Fruit fly (Drosophila melanogaster): ENCODE measurements around the gene Usp12-46.

Gene Usp12-46

DNA sequence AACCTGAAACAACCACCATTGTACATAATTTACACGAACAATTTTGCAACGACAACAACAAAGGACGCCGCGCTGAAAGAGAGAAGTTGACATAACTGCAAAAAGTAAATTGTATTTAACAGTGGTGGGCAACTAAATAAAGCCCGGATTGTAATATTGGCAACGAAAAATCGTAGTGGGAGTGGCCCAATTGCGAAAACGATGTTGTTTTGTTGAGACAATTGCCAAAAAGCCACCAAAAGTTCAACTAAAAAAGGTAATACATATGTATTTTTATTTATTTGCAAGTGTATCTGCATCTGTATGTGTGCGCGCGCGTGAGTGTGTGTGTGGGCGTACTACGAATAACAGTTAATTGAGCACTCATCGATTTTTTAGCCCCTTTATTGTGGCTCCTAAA, 410 bp downstream of the Usp12-46 start:
- TF ChIP-seq CG32121 (GFP tag; IDR thresholded peaks at IDR 0.05) (peak; percentile 57), CG34367 (tag; optimal IDR thresholded peaks at IDR 0.05) (no peak), CG10348 (GFP tag; IDR thresholded peaks at IDR 0.05) (no peak), Pif1A (GFP tag; optimal IDR thresholded peaks at IDR 0.05) (peak; percentile 5), CG8159 (tag; optimal IDR thresholded peaks at IDR 0.05) (peak; percentile 41), Snoo (tag; optimal IDR thresholded peaks at IDR 0.05) (peak; percentile 6), Pif1B (GFP tag; optimal IDR thresholded peaks at IDR 0.05) (no peak), Ets98B (GFP tag; IDR thresholded peaks at IDR 0.05) (peak; percentile 54), fd96Ca (GFP tag; IDR thresholded peaks at IDR 0.05) (peak; percentile 76), CG4496 (GFP tag; IDR thresholded peaks at IDR 0.05) (no peak), CG8301 (tag; optimal IDR thresholded peaks at IDR 0.05) (peak; percentile 17), gl (tag; optimal IDR thresholded peaks at IDR 0.05) (no peak), EcR (GFP tag; optimal IDR thresholded peaks at IDR 0.05) (no peak), CG15710 (tag; optimal IDR thresholded peaks at IDR 0.05) (no peak), CG12605 (GFP tag; IDR thresholded peaks at IDR 0.05) (no peak), rn (GFP tag; IDR thresholded peaks at IDR 0.05) (no peak)

DNA sequence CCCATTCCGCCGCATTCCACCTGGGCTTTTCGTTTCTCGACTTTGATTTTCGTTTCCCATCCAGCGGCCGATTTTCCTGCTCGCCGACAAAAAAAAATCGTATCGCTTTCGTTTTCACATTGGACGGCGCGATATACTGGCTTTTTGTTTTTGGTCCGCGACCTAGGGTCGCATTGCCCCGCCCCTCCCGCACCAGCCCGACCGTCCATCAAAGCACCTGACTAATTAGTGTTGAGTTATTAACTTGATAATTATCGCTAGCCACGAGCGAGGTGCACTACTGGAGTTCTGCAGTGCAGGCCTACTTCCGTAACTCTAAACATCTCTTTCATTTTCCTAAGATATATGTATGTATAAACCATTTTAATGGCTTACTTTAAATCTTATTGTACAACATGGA, 997 bp downstream of the Usp12-46 start:
- TF ChIP-seq CG14655 (GFP tag; optimal IDR thresholded peaks at IDR 0.05) (no peak), rn (GFP tag; IDR thresholded peaks at IDR 0.05) (no peak), Pif1A (GFP tag; optimal IDR thresholded peaks at IDR 0.05) (no peak), CG8301 (tag; optimal IDR thresholded peaks at IDR 0.05) (no peak), CG9948 (tag; optimal IDR thresholded peaks at IDR 0.05) (no peak), Snoo (tag; optimal IDR thresholded peaks at IDR 0.05) (no peak), CG10348 (GFP tag; IDR thresholded peaks at IDR 0.05) (no peak), CG13204 (GFP tag; optimal IDR thresholded peaks at IDR 0.05) (no peak)

DNA sequence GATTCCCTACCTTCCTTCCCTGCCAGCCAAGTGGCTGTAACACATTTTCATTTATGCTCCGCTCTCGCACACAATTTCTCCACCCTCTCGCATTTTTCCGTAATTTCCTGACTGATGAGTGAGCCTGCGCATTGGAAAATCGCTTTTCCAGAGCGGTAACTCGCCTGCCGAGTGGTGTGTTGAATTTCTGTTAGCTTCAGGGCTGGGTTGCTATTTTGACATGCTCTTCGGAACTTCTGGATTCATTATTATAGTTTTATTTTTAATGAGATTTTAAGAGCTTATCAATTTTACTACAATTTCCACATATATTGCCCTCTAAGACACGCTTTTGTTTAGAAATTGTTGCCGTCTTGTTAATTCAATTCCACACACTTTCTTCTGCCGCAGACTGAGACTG, 2.2 kb downstream of the Usp12-46 start:
- TF ChIP-seq gl (tag; optimal IDR thresholded peaks at IDR 0.05) (no peak), Snoo (tag; optimal IDR thresholded peaks at IDR 0.05) (no peak), D1 (tag; optimal IDR thresholded peaks at IDR 0.05) (no peak), CG32121 (GFP tag; IDR thresholded peaks at IDR 0.05) (no peak), CG14655 (GFP tag; optimal IDR thresholded peaks at IDR 0.05) (no peak), Pif1B (GFP tag; optimal IDR thresholded peaks at IDR 0.05) (no peak), CG10348 (GFP tag; IDR thresholded peaks at IDR 0.05) (no peak), CG17806 (tag; optimal IDR thresholded peaks at IDR 0.05) (no peak), CG9948 (tag; optimal IDR thresholded peaks at IDR 0.05) (no peak), CG4496 (GFP tag; IDR thresholded peaks at IDR 0.05) (no peak), CG8159 (tag; optimal IDR thresholded peaks at IDR 0.05) (no peak), CG8301 (tag; optimal IDR thresholded peaks at IDR 0.05) (no peak), CG34367 (tag; optimal IDR thresholded peaks at IDR 0.05) (no peak)

DNA sequence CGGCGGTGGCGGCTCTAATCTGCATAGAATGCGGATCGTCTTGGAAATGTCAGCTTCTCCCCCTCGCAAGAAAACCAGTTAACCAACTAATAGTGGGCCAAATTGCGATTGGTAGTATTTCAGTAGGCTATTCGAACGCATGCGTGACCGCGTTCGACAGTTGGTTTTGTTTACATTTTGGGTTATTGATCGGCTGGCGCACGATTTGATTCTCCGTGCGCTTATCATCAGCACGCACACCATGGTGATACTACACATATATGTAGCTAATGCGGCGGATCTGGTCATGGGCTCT, 2.8 kb downstream of the Usp12-46 start:
- TF ChIP-seq CG13204 (GFP tag; optimal IDR thresholded peaks at IDR 0.05), result no peak
- TF ChIP-seq CG8159 (tag; optimal IDR thresholded peaks at IDR 0.05), result no peak
- TF ChIP-seq CG34367 (tag; optimal IDR thresholded peaks at IDR 0.05), result no peak
- TF ChIP-seq CG10348 (GFP tag; IDR thresholded peaks at IDR 0.05), result no peak
- no peak for TF ChIP-seq rn (GFP tag; IDR thresholded peaks at IDR 0.05)
- no peak for TF ChIP-seq CG17806 (tag; optimal IDR thresholded peaks at IDR 0.05)
- no peak for TF ChIP-seq CG9948 (tag; optimal IDR thresholded peaks at IDR 0.05)
- no peak for TF ChIP-seq Pif1B (GFP tag; optimal IDR thresholded peaks at IDR 0.05)
- peak; percentile 8 for TF ChIP-seq EcR (GFP tag; optimal IDR thresholded peaks at IDR 0.05)
- 0 out of 3 replicates have a peak, but pooled peaks have one; percentile 13 for TF ChIP-seq CG4496 (GFP tag; IDR thresholded peaks at IDR 0.05)
- no peak for TF ChIP-seq Snoo (tag; optimal IDR thresholded peaks at IDR 0.05)

DNA sequence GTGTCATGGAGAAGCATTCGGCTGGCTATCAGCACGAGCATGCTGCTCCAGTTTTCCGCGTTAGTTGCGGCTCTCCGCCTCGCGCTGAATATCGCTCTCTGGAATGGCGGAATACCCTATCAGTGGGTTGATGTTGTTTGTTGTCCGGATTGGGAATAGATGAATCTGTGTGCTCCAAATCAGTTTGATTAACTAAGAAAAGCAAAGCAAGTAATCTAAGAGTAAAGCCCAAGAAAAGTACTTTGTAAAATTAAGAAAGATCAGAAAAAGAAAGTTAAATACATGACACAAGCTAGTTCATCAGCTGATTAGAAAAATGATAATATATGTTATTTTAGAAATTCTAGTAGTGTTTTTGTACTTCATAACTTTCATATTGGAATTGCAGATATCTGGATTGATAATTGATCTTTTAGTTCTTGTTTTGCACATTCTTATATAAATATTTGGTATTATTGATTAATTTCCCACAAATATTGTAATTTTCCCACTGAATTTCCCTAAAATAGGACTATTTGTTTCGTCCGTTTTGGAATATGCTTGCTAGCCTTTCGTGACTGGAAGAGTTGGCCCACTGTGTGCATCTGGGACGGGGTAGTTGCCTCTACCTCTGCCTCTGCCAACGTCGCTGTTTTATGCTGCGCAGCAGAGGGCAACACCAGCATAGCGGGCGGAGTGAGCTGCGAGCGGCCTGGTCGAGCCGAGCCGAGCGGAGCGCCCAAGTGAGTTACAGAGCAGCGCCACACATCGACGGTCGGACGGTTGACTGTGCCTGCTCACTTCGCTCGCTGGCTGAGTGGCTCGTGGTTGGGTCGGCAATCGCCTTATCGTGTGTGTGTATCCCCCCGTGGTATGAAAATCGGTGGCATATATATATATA, 3.4 kb downstream of the Usp12-46 start:
- TF ChIP-seq CG15710 (tag; optimal IDR thresholded peaks at IDR 0.05) (no peak), CG14655 (GFP tag; optimal IDR thresholded peaks at IDR 0.05) (peak; percentile 58), CG13204 (GFP tag; optimal IDR thresholded peaks at IDR 0.05) (peak; percentile 92), CG32121 (GFP tag; IDR thresholded peaks at IDR 0.05) (peak; percentile 57; the same call in 1 of the 2 replicates), CG9948 (tag; optimal IDR thresholded peaks at IDR 0.05) (no peak), CG10348 (GFP tag; IDR thresholded peaks at IDR 0.05) (no peak), Pif1B (GFP tag; optimal IDR thresholded peaks at IDR 0.05) (no peak), CG4496 (GFP tag; IDR thresholded peaks at IDR 0.05) (peak; percentile 57), fd96Ca (GFP tag; IDR thresholded peaks at IDR 0.05) (peak; percentile 53; the same call in 1 of the 3 replicates), Snoo (tag; optimal IDR thresholded peaks at IDR 0.05) (no peak), CG34367 (tag; optimal IDR thresholded peaks at IDR 0.05) (no peak), CG12605 (GFP tag; IDR thresholded peaks at IDR 0.05) (peak; percentile 40), CG8301 (tag; optimal IDR thresholded peaks at IDR 0.05) (peak; percentile 37), Ets98B (GFP tag; IDR thresholded peaks at IDR 0.05) (peak; percentile 65)

DNA sequence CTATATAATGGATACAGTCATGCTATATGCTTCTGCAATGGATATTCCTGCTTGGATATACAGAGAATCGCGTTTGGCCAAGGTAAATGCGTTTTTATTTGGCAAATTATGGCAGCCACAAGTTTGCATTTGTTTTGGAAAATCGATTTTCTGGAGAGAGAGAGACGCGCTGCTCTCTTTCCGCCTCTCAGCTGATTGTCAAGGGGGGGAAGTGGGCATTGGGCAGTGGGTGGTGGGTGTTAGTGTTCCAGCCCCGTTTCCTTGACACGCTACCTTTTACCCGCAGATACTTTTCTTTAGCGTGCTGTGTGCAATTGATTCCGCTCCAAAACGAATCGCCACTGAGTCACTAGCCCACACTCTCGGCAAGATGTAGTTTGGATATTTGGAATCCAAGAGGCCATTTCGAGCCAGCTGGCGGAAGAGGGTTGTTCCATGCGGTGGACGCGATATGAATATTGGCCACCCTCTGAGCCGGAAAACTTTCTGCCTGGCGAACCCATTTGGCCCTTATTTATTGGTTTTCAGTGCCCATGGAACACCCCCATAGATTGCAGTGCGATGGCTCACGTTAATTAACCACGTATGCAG, 4.6 kb downstream of the Usp12-46 start:
- TF ChIP-seq Ets98B (GFP tag; IDR thresholded peaks at IDR 0.05), result peak; percentile 7; the same call in 1 of the 2 replicates
- TF ChIP-seq CG32121 (GFP tag; IDR thresholded peaks at IDR 0.05), result no peak

All from whole organism, pupa.